Fruit fly (Drosophila melanogaster): Measurements from ENCODE around the gene CG32119.

The CG32119 gene

DNA sequence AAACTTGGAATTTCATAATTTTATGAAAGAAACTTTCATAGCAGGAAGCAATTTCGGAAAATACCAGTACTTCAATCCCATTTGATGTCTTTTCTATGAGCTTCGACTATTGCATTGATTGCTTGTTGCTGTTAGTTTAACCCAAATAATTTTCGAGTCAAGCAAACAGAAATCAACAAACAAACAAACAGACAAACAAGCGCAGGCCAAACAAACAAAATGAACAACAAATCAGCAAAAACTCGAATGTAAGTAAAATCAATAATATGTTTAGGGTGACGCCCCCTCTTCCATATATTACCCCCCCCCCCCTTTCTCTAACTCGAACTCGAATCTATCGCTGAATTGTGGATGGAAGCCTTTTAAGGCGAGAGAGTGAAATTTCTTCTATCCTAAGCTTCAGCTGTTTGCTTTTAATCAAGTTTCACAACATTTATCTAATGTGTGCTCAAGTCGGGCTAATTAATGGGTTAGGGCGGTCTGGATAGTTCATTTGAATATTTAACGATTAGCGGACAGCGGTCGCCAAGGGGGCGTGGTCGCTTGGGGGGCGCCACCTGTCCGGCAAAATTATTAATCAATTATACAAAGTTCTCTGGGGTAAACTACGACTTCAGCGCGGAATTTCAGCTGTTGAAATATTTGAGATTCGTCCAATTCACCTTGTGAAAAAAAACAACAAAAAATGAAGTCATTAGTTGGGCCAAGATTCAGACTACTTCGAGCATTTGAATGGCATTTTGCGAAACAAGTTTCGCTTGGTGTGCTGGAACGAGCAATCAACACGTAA is 12.8 kb downstream of the CG32119 start (continued):
- TF ChIP-seq fd64A (GFP tag; optimal IDR thresholded peaks at IDR 0.05) (peak; percentile 95), ranshi (GFP tag; IDR thresholded peaks at IDR 0.05) (peak; percentile 74; the same call in 1 of the 2 replicates), CG2889 (GFP tag; IDR thresholded peaks at IDR 0.05) (no peak), schlank (tag; optimal IDR thresholded peaks at IDR 0.05) (no peak), CG7928 (GFP tag; optimal IDR thresholded peaks at IDR 0.05) (peak; percentile 20), GATAe (GFP tag; conservative IDR thresholded peaks at IDR 0.05) (no peak), abd-A (tag; optimal IDR thresholded peaks at IDR 0.05) (peak; percentile 63), CG15601 (tag; optimal IDR thresholded peaks at IDR 0.05) (peak; percentile 87), croc (GFP tag; conservative IDR thresholded peaks at IDR 0.05) (0 out of 3 replicates have a peak, but pooled peaks have one; percentile 17), da (GFP tag; optimal IDR thresholded peaks at IDR 0.05) (peak; percentile 20), dysf (GFP tag; IDR thresholded peaks at IDR 0.05) (peak; percentile 24; the same call in 1 of the 3 replicates), az2 (GFP tag; optimal IDR thresholded peaks at IDR 0.05) (peak; percentile 31), CG8765 (GFP tag; IDR thresholded peaks at IDR 0.05) (no peak), CG10274 (GFP tag; optimal IDR thresholded peaks at IDR 0.05) (peak; percentile 47), bbx (GFP tag; IDR thresholded peaks at IDR 0.05; ENCODE audit: partially characterized antibody) (no peak), Oli (tag; optimal IDR thresholded peaks at IDR 0.05) (peak; percentile 54), peb (GFP tag; IDR thresholded peaks at IDR 0.05) (0 out of 2 replicates have a peak, but pooled peaks have one; percentile 44), CG1832 (GFP tag; optimal IDR thresholded peaks at IDR 0.05) (no peak), sqz (GFP tag; optimal IDR thresholded peaks at IDR 0.05) (peak; percentile 78), Ptx1 (GFP tag; IDR thresholded peaks at IDR 0.05) (no peak), bsh (GFP tag; optimal IDR thresholded peaks at IDR 0.05) (peak in 1 of 2 experiments; percentile 88), CG12071 (GFP tag; optimal IDR thresholded peaks at IDR 0.05) (peak; percentile 91), CG13287 (GFP tag; IDR thresholded peaks at IDR 0.05; ENCODE audit: partially characterized antibody) (no peak), sd (tag; optimal IDR thresholded peaks at IDR 0.05) (peak; percentile 93), CG10543 (GFP tag; optimal IDR thresholded peaks at IDR 0.05) (peak; percentile 9), CG2678 (tag; optimal IDR thresholded peaks at IDR 0.05) (peak; percentile 84), D19B (GFP tag; optimal IDR thresholded peaks at IDR 0.05) (no peak), CG17829 (tag; optimal IDR thresholded peaks at IDR 0.05) (peak; percentile 61), rib (GFP tag; IDR thresholded peaks at IDR 0.05) (0 out of 2 replicates have a peak, but pooled peaks have one; percentile 9), CG17328 (GFP tag; IDR thresholded peaks at IDR 0.05) (peak; percentile 72; the same call in 1 of the 2 replicates), NFAT (GFP tag; IDR thresholded peaks at IDR 0.05) (no peak), CG17568 (GFP tag; optimal IDR thresholded peaks at IDR 0.05) (peak; percentile 86), fd96Cb (tag; optimal IDR thresholded peaks at IDR 0.05) (peak; percentile 69), BEAF-32 (GFP tag; optimal IDR thresholded peaks at IDR 0.05) (no peak), ttk (GFP tag; IDR thresholded peaks at IDR 0.05) (no peak), br (optimal IDR thresholded peaks at IDR 0.05) (no peak), chinmo (GFP tag; IDR thresholded peaks at IDR 0.05; ENCODE audit: partially characterized antibody) (peak; percentile 88; the same call in 2 of the 4 replicates), CG16815 (GFP tag; optimal IDR thresholded peaks at IDR 0.05) (no peak), Stat92E (GFP tag; optimal IDR thresholded peaks at IDR 0.05) (no peak), CG42726 (GFP tag; IDR thresholded peaks at IDR 0.05; ENCODE audit: partially characterized antibody) (no peak), CG6854 (GFP tag; optimal IDR thresholded peaks at IDR 0.05) (peak; percentile 50), dmrt99B (tag; optimal IDR thresholded peaks at IDR 0.05) (peak; percentile 78), Dbx (GFP tag; IDR thresholded peaks at IDR 0.05) (no peak), CG18619 (GFP tag; optimal IDR thresholded peaks at IDR 0.05) (peak; percentile 69), psq (GFP tag; optimal IDR thresholded peaks at IDR 0.05) (peak; percentile 20), zen2 (GFP tag; IDR thresholded peaks at IDR 0.05; ENCODE audit: partially characterized antibody) (no peak), ATbp (GFP tag; optimal IDR thresholded peaks at IDR 0.05) (peak; percentile 97), Dip3 (GFP tag; optimal IDR thresholded peaks at IDR 0.05) (no peak)

All from whole organism, embryonic.